Fruit fly (Drosophila melanogaster) whole organism, embryonic: ENCODE results near the gene Cog2.

Experiments
- Ada2b ChIP-seq: fragments of 200-800 bp; sonication (Bioruptor generic); IDR thresholded peaks from 2 replicates; pipeline ENCODE4 v1.3.6; 2022; ENCODE audit warnings: missing biosample characterization, missing genetic modification characterization
- Adf1 ChIP-seq: fragments of 200-800 bp; sonication (Bioruptor generic); IDR thresholded peaks from 2 replicates; pipeline ENCODE4 v1.3.6; 2022; ENCODE audit warnings: missing biosample characterization, missing genetic modification characterization
- Atf6 ChIP-seq: fragments of 200-800 bp; sonication (Bioruptor generic); IDR thresholded peaks from 2 replicates; pipeline ENCODE4 v1.3.6; 2022; ENCODE audit warnings: missing biosample characterization, missing genetic modification characterization
- CG10565 ChIP-seq: fragments of 200-800 bp; sonication (Bioruptor generic); optimal IDR thresholded peaks from 3 replicates; lab custom pipeline; 2016; ENCODE audit warnings: missing biosample characterization, mild to moderate bottlenecking, missing genetic modification characterization
- CG11398 ChIP-seq: fragments of 200-800 bp; sonication (Bioruptor generic); optimal IDR thresholded peaks from 2 replicates; lab custom pipeline; 2016; ENCODE audit warnings: missing biosample characterization, missing genetic modification characterization
- CG11456 ChIP-seq: fragments of 200-800 bp; sonication (Bioruptor generic); IDR thresholded peaks from 3 replicates; pipeline ENCODE4 v1.3.6; 2022; ENCODE audit warnings: missing biosample characterization, missing genetic modification characterization
- CG12104 ChIP-seq: fragments of 200-800 bp; sonication (Bioruptor generic); optimal IDR thresholded peaks from 3 replicates; lab custom pipeline; 2016; ENCODE audit warnings: missing biosample characterization, missing genetic modification characterization
- CG12942 ChIP-seq: fragments of 200-800 bp; sonication (Bioruptor generic); optimal IDR thresholded peaks from 3 replicates; lab custom pipeline; 2016; ENCODE audit warnings: missing biosample characterization, missing genetic modification characterization
- CG13287 ChIP-seq: fragments of 200-800 bp; sonication (Bioruptor generic); IDR thresholded peaks from 2 replicates; pipeline ENCODE4 v1.3.6; 2022; ENCODE audit warnings: missing biosample characterization, missing genetic modification characterization; ENCODE audit not compliant: partially characterized antibody
- CG17802 ChIP-seq: fragments of 200-800 bp; sonication (Bioruptor generic); optimal IDR thresholded peaks from 2 replicates; lab custom pipeline; 2018; ENCODE audit warnings: missing biosample characterization, mild to moderate bottlenecking, missing genetic modification characterization, moderate library complexity
- CG18262 ChIP-seq: fragments of 200-800 bp; optimal IDR thresholded peaks from 3 replicates; lab custom pipeline; 2019; ENCODE audit warnings: missing biosample characterization, mild to moderate bottlenecking, missing genetic modification characterization, moderate library complexity
- CG32532 ChIP-seq: fragments of 200-800 bp; sonication (Bioruptor generic); IDR thresholded peaks from 2 replicates; pipeline ENCODE4 v1.3.6; 2022; ENCODE audit warnings: missing biosample characterization, missing genetic modification characterization
- CG34422 ChIP-seq: fragments of 200-800 bp; sonication (Bioruptor generic); IDR thresholded peaks from 3 replicates; pipeline ENCODE4 v1.3.6; 2022; ENCODE audit warnings: missing biosample characterization, missing genetic modification characterization
- CG6254 ChIP-seq: fragments of 200-800 bp; sonication (Bioruptor generic); optimal IDR thresholded peaks from 3 replicates; lab custom pipeline; 2017; ENCODE audit warnings: mild to moderate bottlenecking, missing biosample characterization, missing genetic modification reagents, missing genetic modification characterization
- CG9932 ChIP-seq: fragments of 200-800 bp; sonication (Bioruptor generic); IDR thresholded peaks from 2 replicates; pipeline ENCODE4 v1.3.6; 2022; ENCODE audit warnings: missing biosample characterization, missing genetic modification characterization
- Dbx ChIP-seq: fragments of 200-800 bp; sonication (Bioruptor generic); IDR thresholded peaks from 3 replicates; pipeline ENCODE4 v1.3.6; 2022; ENCODE audit warnings: missing biosample characterization, missing genetic modification characterization
- Dref ChIP-seq: fragments of 200-800 bp; sonication (Bioruptor generic); IDR thresholded peaks from 2 replicates; pipeline ENCODE4 v1.3.6; 2022; ENCODE audit warnings: missing biosample characterization, missing genetic modification characterization
- E2f1 ChIP-seq: fragments of 200-800 bp; sonication (Bioruptor generic); IDR thresholded peaks from 2 replicates; pipeline ENCODE4 v1.3.6; 2022; ENCODE audit warnings: missing biosample characterization, missing genetic modification characterization
- Elba2 ChIP-seq: fragments of 200-800 bp; sonication (Bioruptor generic); optimal IDR thresholded peaks from 3 replicates; lab custom pipeline; 2016; ENCODE audit warnings: missing biosample characterization, missing genetic modification characterization
- Ets97D ChIP-seq: fragments of 200-800 bp; sonication (Bioruptor generic); optimal IDR thresholded peaks from 3 replicates; lab custom pipeline; 2016; ENCODE audit warnings: missing biosample characterization, missing genetic modification characterization
- Fer3 ChIP-seq: fragments of 200-800 bp; sonication (Bioruptor generic); optimal IDR thresholded peaks from 2 replicates; lab custom pipeline; 2018; ENCODE audit warnings: missing biosample characterization, mild to moderate bottlenecking, missing genetic modification characterization, moderate library complexity
- Max ChIP-seq: fragments of 200-800 bp; sonication (Bioruptor generic); optimal IDR thresholded peaks from 2 replicates; lab custom pipeline; 2016; ENCODE audit warnings: missing biosample characterization, mild to moderate bottlenecking, missing genetic modification characterization
- NFAT ChIP-seq: fragments of 200-800 bp; sonication (Bioruptor generic); IDR thresholded peaks from 2 replicates; pipeline ENCODE4 v1.3.6; 2022; ENCODE audit warnings: missing biosample characterization, missing genetic modification characterization
- NK7.1 ChIP-seq: fragments of 200-800 bp; sonication (Bioruptor generic); optimal IDR thresholded peaks from 3 replicates; lab custom pipeline; 2016; ENCODE audit warnings: missing biosample characterization, missing genetic modification characterization
- Ptx1 ChIP-seq: fragments of 200-800 bp; sonication (Bioruptor generic); IDR thresholded peaks from 2 replicates; pipeline ENCODE4 v1.3.6; 2022; ENCODE audit warnings: missing biosample characterization, missing genetic modification characterization
- Sin3A ChIP-seq: fragments of >200 bp; optimal IDR thresholded peaks from 2 replicates; lab custom pipeline; 2018
- Vsx1 ChIP-seq: fragments of 200-800 bp; sonication (Bioruptor generic); optimal IDR thresholded peaks from 2 replicates; lab custom pipeline; 2017; ENCODE audit warnings: missing biosample characterization, mild to moderate bottlenecking, missing genetic modification characterization, missing genetic modification reagents
- YL-1 ChIP-seq: fragments of 200-800 bp; sonication (Bioruptor generic); optimal IDR thresholded peaks from 3 replicates; lab custom pipeline; 2017; ENCODE audit warnings: missing biosample characterization, mild to moderate bottlenecking, missing genetic modification characterization
- al ChIP-seq: fragments of 200-800 bp; sonication (Bioruptor generic); IDR thresholded peaks from 2 replicates; pipeline ENCODE4 v1.3.6; 2022; ENCODE audit warnings: missing biosample characterization, missing genetic modification characterization
- bbx ChIP-seq: fragments of 200-800 bp; sonication (Bioruptor generic); IDR thresholded peaks from 2 replicates; pipeline ENCODE4 v1.3.6; 2022; ENCODE audit warnings: missing biosample characterization, missing genetic modification characterization; ENCODE audit not compliant: partially characterized antibody
- cad ChIP-seq: fragments of >200 bp; optimal IDR thresholded peaks from 2 replicates; lab custom pipeline; 2017; ENCODE audit warnings: missing biosample characterization, missing genetic modification characterization
- caup ChIP-seq: fragments of 200-800 bp; sonication (Bioruptor generic); optimal IDR thresholded peaks from 3 replicates; lab custom pipeline; 2017; ENCODE audit warnings: missing biosample characterization, mild to moderate bottlenecking, missing genetic modification characterization, moderate library complexity; ENCODE audit not compliant: severe bottlenecking
- chn ChIP-seq: fragments of 200-800 bp; sonication (Bioruptor generic); optimal IDR thresholded peaks from 2 replicates; lab custom pipeline; 2016; ENCODE audit warnings: missing biosample characterization, missing genetic modification characterization
- dan ChIP-seq: fragments of 200-800 bp; sonication (Bioruptor generic); IDR thresholded peaks from 2 replicates; pipeline ENCODE4 v1.3.6; 2022; ENCODE audit warnings: missing biosample characterization, missing genetic modification characterization
- dysf ChIP-seq: fragments of 200-800 bp; sonication (Bioruptor generic); IDR thresholded peaks from 3 replicates; pipeline ENCODE4 v1.3.6; 2022; ENCODE audit warnings: missing biosample characterization, missing genetic modification characterization
- esg ChIP-seq: fragments of 200-800 bp; sonication (Bioruptor generic); conservative IDR thresholded peaks from 2 replicates; pipeline ENCODE4 v1.3.6; 2022; ENCODE audit warnings: missing biosample characterization, missing genetic modification characterization
- fd96Cb ChIP-seq: fragments of 200-800 bp; sonication (Bioruptor generic); optimal IDR thresholded peaks from 2 replicates; lab custom pipeline; 2018; ENCODE audit warnings: missing biosample characterization, mild to moderate bottlenecking, missing genetic modification characterization, moderate library complexity
- fu2 ChIP-seq: fragments of 200-800 bp; sonication (Bioruptor generic); optimal IDR thresholded peaks from 2 replicates; lab custom pipeline; 2016; ENCODE audit warnings: missing biosample characterization, missing genetic modification characterization
- luna ChIP-seq: fragments of 200-800 bp; sonication (Bioruptor generic); optimal IDR thresholded peaks from 2 replicates; lab custom pipeline; 2016; ENCODE audit warnings: missing biosample characterization, missing genetic modification characterization
- nerfin-2 ChIP-seq: fragments of 200-800 bp; sonication (Bioruptor generic); IDR thresholded peaks from 2 replicates; pipeline ENCODE4 v1.3.6; 2022; ENCODE audit warnings: missing biosample characterization, missing genetic modification characterization; ENCODE audit not compliant: partially characterized antibody
- nmo ChIP-seq: fragments of 200-800 bp; sonication (Bioruptor generic); optimal IDR thresholded peaks from 2 replicates; lab custom pipeline; 2018; ENCODE audit warnings: missing biosample characterization, mild to moderate bottlenecking, missing genetic modification characterization, moderate library complexity
- org-1 ChIP-seq: fragments of 200-800 bp; sonication (Bioruptor generic); optimal IDR thresholded peaks from 2 replicates; lab custom pipeline; 2017; ENCODE audit warnings: missing biosample characterization, missing genetic modification characterization
- pan ChIP-seq, 4 experiments: fragments of >200 bp in 3 of 4; fragments of 200-800 bp in 1 of 4; sonication (Bioruptor generic) in 1 of 4; optimal IDR thresholded peaks in 3 of 4; IDR thresholded peaks in 1 of 4; 2 replicates each; pipeline versions ENCODE4 v1.3.6 to Lab custom; 2017 to 2022; ENCODE audit warnings: missing biosample characterization in 2 of 4, missing genetic modification characterization in 2 of 4, mixed read lengths in 1 of 4
- peb ChIP-seq: fragments of 200-800 bp; sonication (Bioruptor generic); IDR thresholded peaks from 2 replicates; pipeline ENCODE4 v1.3.6; 2022; ENCODE audit warnings: missing biosample characterization, missing genetic modification characterization
- phol ChIP-seq: fragments of 200-800 bp; sonication (Bioruptor generic); optimal IDR thresholded peaks from 3 replicates; lab custom pipeline; 2018; ENCODE audit warnings: missing biosample characterization, mild to moderate bottlenecking, missing genetic modification characterization, moderate library complexity
- sens ChIP-seq: fragments of 200-800 bp; sonication (Bioruptor generic); peaks from one replicate; lab custom pipeline; 2016; ENCODE audit warnings: missing biosample characterization, missing genetic modification characterization
- seq ChIP-seq: fragments of 200-800 bp; sonication (Bioruptor generic); IDR thresholded peaks from 2 replicates; pipeline ENCODE4 v1.3.6; 2022; ENCODE audit warnings: missing biosample characterization, missing genetic modification characterization
- sr ChIP-seq: fragments of 200-800 bp; sonication (Bioruptor generic); IDR thresholded peaks from 3 replicates; pipeline ENCODE4 v1.3.6; 2022; ENCODE audit warnings: missing biosample characterization, missing genetic modification characterization
- stc ChIP-seq: fragments of 200-800 bp; sonication (Bioruptor generic); IDR thresholded peaks from 2 replicates; pipeline ENCODE4 v1.3.6; 2022; ENCODE audit warnings: missing biosample characterization, missing genetic modification characterization

The Cog2 gene

dm6 chr3R:15367477-15367876 is 6.0 kb upstream of the Cog2 start, which contains the start of gene CG34404 (continued):
- no peak for TF ChIP-seq stc (GFP tag; lab: Robert Waterston, UW)
- TF ChIP-seq Elba2 (GFP tag; lab: Kevin White, UChicago), result peak; percentile 31

dm6 chr3R:15366839-15367238 is 5.4 kb upstream of the Cog2 start:
- TF ChIP-seq CG34422 (GFP tag; lab: Robert Waterston, UW) (no peak), CG10565 (GFP tag; lab: Kevin White, UChicago) (no peak), Atf6 (GFP tag; lab: Robert Waterston, UW) (0 out of 2 replicates have a peak, but pooled peaks have one; percentile 10), CG6254 (no peak), Ets97D (GFP tag; lab: Kevin White, UChicago) (no peak), nerfin-2 (no peak), Dref (GFP tag; lab: Robert Waterston, UW) (no peak), CG12942 (no peak), CG11398 (GFP tag; lab: Kevin White, UChicago) (no peak), CG18262 (peak; percentile 47), YL-1 (GFP tag; lab: Kevin White, UChicago) (no peak), pan (optimal IDR thresholded peaks at IDR 0.05; lab: Kevin White, UChicago) (no peak), pan (GFP tag; optimal IDR thresholded peaks at IDR 0.05 in 1 of 2, IDR thresholded peaks at IDR 0.05 in 1 of 2) (peak in 1 of 2 experiments; percentile 65), CG32532 (GFP tag; lab: Robert Waterston, UW) (peak; percentile 37; the same call in 1 of the 2 replicates), CG17802 (no peak), dan (GFP tag; lab: Robert Waterston, UW) (no peak), sens (GFP tag; lab: Kevin White, UChicago) (peak; percentile 75), NK7.1 (GFP tag; lab: Kevin White, UChicago) (no peak), esg (GFP tag; lab: Robert Waterston, UW) (peak; percentile 45; the same call in 1 of the 2 replicates), Adf1 (0 out of 2 replicates have a peak, but pooled peaks have one; percentile 11), phol (tag; lab: Kevin White, UChicago) (peak; percentile 32), bbx (no peak), caup (no peak), CG12104 (GFP tag; lab: Kevin White, UChicago) (no peak), peb (no peak), luna (no peak), Dbx (GFP tag; lab: Robert Waterston, UW) (0 out of 3 replicates have a peak, but pooled peaks have one; percentile 29), Fer3 (tag; lab: Kevin White, UChicago) (no peak), al (GFP tag; lab: Robert Waterston, UW) (peak; percentile 33; the same call in 1 of the 2 replicates), Ada2b (GFP tag; lab: Robert Waterston, UW) (peak; percentile 20; the same call in 1 of the 2 replicates), fu2 (GFP tag; lab: Kevin White, UChicago) (no peak), CG9932 (GFP tag; lab: Robert Waterston, UW) (no peak), CG13287 (GFP tag; lab: Robert Waterston, UW) (no peak), nmo (GFP tag; lab: Kevin White, UChicago) (peak; percentile 31), Sin3A (lab: Kevin White, UChicago) (no peak), Vsx1 (GFP tag; lab: Kevin White, UChicago) (no peak), fd96Cb (tag; lab: Kevin White, UChicago) (peak; percentile 29), sr (no peak), Max (GFP tag; lab: Kevin White, UChicago) (no peak), seq (GFP tag; lab: Robert Waterston, UW) (peak; percentile 67), NFAT (GFP tag; lab: Robert Waterston, UW) (no peak), org-1 (GFP tag; lab: Kevin White, UChicago) (no peak), chn (GFP tag; lab: Kevin White, UChicago) (no peak), dysf (peak; percentile 40; the same call in 1 of the 3 replicates), CG11456 (no peak), Ptx1 (GFP tag; lab: Robert Waterston, UW) (peak; percentile 39; the same call in 1 of the 2 replicates), cad (no peak), E2f1 (GFP tag; lab: Robert Waterston, UW) (0 out of 2 replicates have a peak, but pooled peaks have one; percentile 21)
